Worm (Caenorhabditis elegans): Measurements from ENCODE around the gene R12B2.2.

DNA sequence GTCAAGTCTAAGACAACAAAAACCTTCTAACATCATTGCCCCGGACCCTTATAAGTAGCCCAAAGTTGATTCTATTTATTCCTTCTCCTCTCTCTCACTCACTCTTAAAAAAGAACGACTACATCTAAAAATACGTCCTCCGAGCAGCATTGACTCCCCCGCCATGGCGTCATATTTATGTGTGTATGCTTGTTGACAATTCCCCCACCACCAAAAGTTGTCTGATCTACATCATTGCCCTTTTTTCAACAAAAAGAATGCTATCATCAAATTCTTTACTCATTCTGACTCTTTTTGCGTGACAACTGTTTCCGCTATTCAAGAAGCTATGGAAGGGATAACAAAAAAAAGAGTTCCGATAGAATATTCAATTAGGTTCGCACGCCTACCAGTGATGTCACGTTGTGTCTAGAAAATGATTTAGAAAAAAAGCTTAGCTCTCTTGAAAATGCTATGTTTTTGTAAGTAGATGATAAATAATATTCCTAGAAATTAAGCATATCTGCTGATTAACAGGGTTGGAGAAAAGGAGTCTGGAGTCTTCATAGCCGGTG lies 49.3 kb upstream of the R12B2.2 start:
- TF ChIP-seq daf-12 (tag; optimal IDR thresholded peaks at IDR 0.05) (no peak), nhr-67 (tag; optimal IDR thresholded peaks at IDR 0.05) (no peak), pha-4 (tag; optimal IDR thresholded peaks at IDR 0.05) (no peak), nhr-25 (tag; optimal IDR thresholded peaks at IDR 0.05) (no peak), nhr-77 (tag; optimal IDR thresholded peaks at IDR 0.05) (no peak), aly-2 (tag; optimal IDR thresholded peaks at IDR 0.05) (no peak), tbx-2 (tag; optimal IDR thresholded peaks at IDR 0.05) (no peak), jun-1 (tag; optimal IDR thresholded peaks at IDR 0.05) (no peak), elt-2 (tag; optimal IDR thresholded peaks at IDR 0.05) (no peak), ZK546.5 (tag; optimal IDR thresholded peaks at IDR 0.05) (no peak)
